Worm (Caenorhabditis elegans) whole organism, midembryonic: Measurements from ENCODE around the gene npr-39.

Source experiments
- T22C8.4 ChIP-seq: fragments of 200-800 bp; sonication (Bioruptor generic); IDR thresholded peaks from 2 replicates; pipeline ENCODE4 v1.3.6; 2022; ENCODE audit warnings: missing genetic modification characterization, missing compliant biosample characterization
- cog-1 ChIP-seq: sonication (generic microtip); optimal IDR thresholded peaks from 2 replicates; lab custom pipeline; 2016; ENCODE audit warnings: missing genetic modification characterization, missing compliant biosample characterization
- flt-1 ChIP-seq: fragments of 200-800 bp; sonication (Bioruptor generic); IDR thresholded peaks from 2 replicates; pipeline ENCODE4 v1.3.6; 2022; ENCODE audit warnings: missing genetic modification characterization, missing compliant biosample characterization
- klf-2 ChIP-seq: fragments of 200-800 bp; sonication (Bioruptor generic); conservative IDR thresholded peaks from 2 replicates; pipeline ENCODE4 v1.3.6; 2022; ENCODE audit warnings: missing genetic modification reagents, missing genetic modification characterization, missing compliant biosample characterization
- med-1 ChIP-seq: sonication (generic microtip); optimal IDR thresholded peaks from 2 replicates; lab custom pipeline; 2017; ENCODE audit warnings: missing genetic modification characterization, mild to moderate bottlenecking, missing compliant biosample characterization, antibody characterized with exemption, missing genetic modification reagents; ENCODE audit not compliant: insufficient read depth
- ref-1 ChIP-seq: fragments of 200-800 bp; sonication (Bioruptor generic); conservative IDR thresholded peaks from 2 replicates; pipeline ENCODE4 v1.3.6; 2022; ENCODE audit warnings: missing genetic modification reagents, missing genetic modification characterization, missing compliant biosample characterization
- tab-1 ChIP-seq: fragments of 200-800 bp; sonication (Bioruptor generic); IDR thresholded peaks from 2 replicates; pipeline ENCODE4 v1.3.6; 2022; ENCODE audit warnings: missing genetic modification characterization, missing compliant biosample characterization
- ztf-23 ChIP-seq: fragments of 200-800 bp; sonication (Bioruptor generic); IDR thresholded peaks from 2 replicates; pipeline ENCODE4 v1.3.6; 2022; ENCODE audit warnings: missing genetic modification reagents, missing genetic modification characterization, missing compliant biosample characterization
- ztf-29 ChIP-seq: fragments of 200-800 bp; sonication (Bioruptor generic); IDR thresholded peaks from 2 replicates; pipeline ENCODE4 v1.3.6; 2022; ENCODE audit warnings: missing genetic modification reagents, missing genetic modification characterization, missing compliant biosample characterization

npr-39 gene

DNA sequence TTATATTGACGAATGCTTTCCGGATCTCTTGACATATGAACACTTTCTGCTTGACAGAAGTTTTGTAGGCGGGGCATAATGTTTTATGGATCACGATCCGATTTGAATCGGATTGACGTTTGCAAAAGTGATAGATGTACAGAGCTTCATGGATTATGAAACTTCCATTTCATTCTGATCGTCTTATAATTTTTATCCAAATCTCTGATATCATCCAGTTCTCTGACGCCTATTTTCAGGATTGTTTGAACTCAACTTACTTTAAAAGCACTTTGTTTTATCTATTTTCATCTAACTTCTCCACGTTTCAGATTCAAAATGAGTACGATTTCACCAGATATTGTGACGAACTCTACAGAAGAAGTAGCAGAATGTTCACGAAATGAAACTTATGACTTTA, at the start of gene npr-39:
Gene npr-39 (plus strand): TSS at position 301 of the 400 bp plus-strand sequence.
- TF ChIP-seq ztf-23 (GFP tag; lab: Robert Waterston, UW) (no peak), ztf-29 (GFP tag; lab: Robert Waterston, UW) (no peak), med-1 (GFP tag; lab: Kevin White, UChicago) (no peak), T22C8.4 (GFP tag; lab: Robert Waterston, UW) (no peak), cog-1 (tag; lab: Kevin White, UChicago) (no peak), ref-1 (no peak), flt-1 (GFP tag; lab: Robert Waterston, UW) (no peak), klf-2 (GFP tag; lab: Robert Waterston, UW) (no peak), tab-1 (no peak)

DNA sequence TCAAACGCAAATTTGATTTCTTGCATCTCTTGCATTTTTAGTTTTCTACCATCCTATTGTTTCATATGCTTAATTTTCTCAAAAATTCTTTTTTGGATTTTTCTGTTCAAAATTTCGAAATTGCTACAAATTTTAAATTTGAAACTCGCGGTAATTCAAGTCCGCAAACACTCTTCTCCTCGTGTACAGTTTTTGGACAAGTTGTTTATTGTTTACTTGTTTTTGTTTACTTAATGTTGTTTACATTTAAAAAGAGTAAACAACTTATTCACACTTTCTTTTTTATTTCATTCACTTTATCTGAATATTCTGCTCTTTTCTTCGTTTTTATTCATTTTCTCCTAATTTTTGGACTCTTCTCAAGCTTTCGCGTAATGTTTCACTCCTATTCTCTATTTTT, 48.6 kb upstream of the npr-39 start:
- no peak for TF ChIP-seq ztf-23 (GFP tag; lab: Robert Waterston, UW)
- TF ChIP-seq ref-1 = no peak
- no peak for TF ChIP-seq tab-1
- TF ChIP-seq cog-1 (tag; lab: Kevin White, UChicago) = no peak
- TF ChIP-seq med-1 (GFP tag; lab: Kevin White, UChicago) = no peak
- TF ChIP-seq T22C8.4 (GFP tag; lab: Robert Waterston, UW) = no peak
- TF ChIP-seq flt-1 (GFP tag; lab: Robert Waterston, UW) = no peak
- no peak for TF ChIP-seq ztf-29 (GFP tag; lab: Robert Waterston, UW)
- no peak for TF ChIP-seq klf-2 (GFP tag; lab: Robert Waterston, UW)

DNA sequence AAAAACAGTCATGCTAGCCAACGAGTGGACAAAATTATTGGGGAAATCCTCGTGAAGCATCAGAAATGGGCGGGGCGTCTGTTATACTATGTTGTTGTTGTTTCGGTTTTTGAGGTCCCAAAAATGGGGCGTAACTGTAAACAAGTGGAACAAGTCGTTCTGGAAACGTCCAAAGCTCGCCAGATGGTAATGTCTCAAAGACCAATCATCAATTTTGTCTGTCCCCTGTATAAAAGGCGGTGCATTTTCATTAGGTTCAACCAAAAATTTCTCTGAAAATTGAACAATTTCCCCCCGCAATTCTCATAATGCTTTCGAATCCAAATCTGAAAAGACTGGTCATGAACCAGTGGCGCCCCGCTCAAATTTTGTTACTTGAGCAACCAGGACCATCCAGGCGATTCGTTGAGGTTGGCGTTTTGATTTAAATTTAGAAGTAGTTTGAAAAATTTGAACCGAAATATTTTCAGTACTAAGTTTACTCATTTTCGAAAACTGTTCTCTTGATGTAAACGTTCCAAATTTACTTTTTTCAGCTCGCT, 47.7 kb upstream of the npr-39 start:
- TF ChIP-seq cog-1 (tag; lab: Kevin White, UChicago) = no peak
- no peak for TF ChIP-seq ztf-23 (GFP tag; lab: Robert Waterston, UW)
- TF ChIP-seq flt-1 (GFP tag; lab: Robert Waterston, UW) = no peak
- TF ChIP-seq ref-1 = no peak
- no peak for TF ChIP-seq klf-2 (GFP tag; lab: Robert Waterston, UW)
- no peak for TF ChIP-seq tab-1
- no peak for TF ChIP-seq T22C8.4 (GFP tag; lab: Robert Waterston, UW)

DNA sequence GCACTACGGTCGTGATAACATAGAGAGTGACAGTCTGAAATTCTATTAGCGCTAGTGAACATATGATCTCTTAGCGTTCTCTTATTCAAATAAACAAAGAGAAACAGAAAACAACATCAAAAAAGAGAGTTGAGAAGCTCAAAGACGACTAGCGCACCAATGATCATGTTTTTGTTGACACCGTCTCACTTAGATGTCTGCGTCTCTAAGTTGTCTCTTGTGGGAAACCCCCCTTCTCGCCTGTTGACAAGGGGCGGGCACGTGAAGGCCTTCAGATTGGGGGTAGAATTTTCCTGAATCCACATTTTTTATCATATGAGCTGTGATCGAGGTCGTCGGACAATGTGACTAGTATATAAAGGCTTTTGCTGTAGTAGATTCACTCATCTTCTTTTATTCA, 46.9 kb upstream of the npr-39 start:
- no peak for TF ChIP-seq tab-1

DNA sequence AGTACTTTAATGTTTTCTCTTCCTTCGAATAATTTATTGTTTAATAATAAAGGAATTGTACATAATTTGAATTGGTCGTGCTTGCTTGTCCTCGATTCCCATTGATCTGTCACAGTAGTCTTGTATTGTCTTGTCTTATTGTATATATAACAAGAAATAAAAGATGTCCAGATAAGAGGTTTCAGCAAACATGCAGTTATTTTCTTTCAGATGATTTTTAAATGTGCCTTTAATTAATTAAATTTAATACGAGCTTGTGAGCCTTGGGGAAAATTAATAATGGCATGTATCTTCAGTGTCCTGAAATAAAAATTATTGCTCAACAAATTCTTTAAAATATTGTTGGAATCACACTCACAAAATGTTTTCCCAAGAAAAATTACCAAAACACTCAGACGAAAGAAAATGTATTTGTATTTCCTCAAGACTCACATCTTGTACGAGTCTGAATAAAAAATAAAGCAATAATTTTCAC, 43.8 kb upstream of the npr-39 start:
- TF ChIP-seq flt-1 (GFP tag; lab: Robert Waterston, UW) = no peak
- TF ChIP-seq T22C8.4 (GFP tag; lab: Robert Waterston, UW) = no peak
- no peak for TF ChIP-seq ztf-23 (GFP tag; lab: Robert Waterston, UW)
- TF ChIP-seq ref-1 = no peak
- no peak for TF ChIP-seq med-1 (GFP tag; lab: Kevin White, UChicago)
- no peak for TF ChIP-seq klf-2 (GFP tag; lab: Robert Waterston, UW)
- TF ChIP-seq tab-1 = no peak
- TF ChIP-seq ztf-29 (GFP tag; lab: Robert Waterston, UW) = no peak
- TF ChIP-seq cog-1 (tag; lab: Kevin White, UChicago) = no peak

DNA sequence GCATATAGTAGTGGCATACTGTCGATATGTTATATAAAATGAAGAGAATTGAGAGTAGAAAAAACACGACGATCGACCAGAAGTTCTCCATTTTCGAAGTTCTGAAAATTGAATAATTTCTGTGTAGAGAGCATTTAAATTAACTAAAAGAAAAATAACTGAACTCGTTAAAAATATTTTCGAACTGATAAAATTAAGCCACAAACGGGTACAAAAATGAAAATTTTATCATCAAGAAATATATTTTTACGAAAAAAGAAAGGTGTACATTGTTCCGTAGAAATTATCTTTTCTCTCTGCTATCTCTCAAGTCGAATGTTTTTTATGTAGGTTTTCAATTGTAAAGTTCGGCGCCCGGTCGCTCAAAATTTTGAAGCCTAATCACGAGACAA, 35.9 kb upstream of the npr-39 start, which contains the start of gene acl-2:
Gene acl-2 (minus strand): TSS at position 101 of the 392 bp plus-strand sequence.
- TF ChIP-seq cog-1 (tag; lab: Kevin White, UChicago) = no peak
- TF ChIP-seq klf-2 (GFP tag; lab: Robert Waterston, UW) = no peak
- no peak for TF ChIP-seq ztf-29 (GFP tag; lab: Robert Waterston, UW)
- no peak for TF ChIP-seq flt-1 (GFP tag; lab: Robert Waterston, UW)
- no peak for TF ChIP-seq ref-1
- TF ChIP-seq med-1 (GFP tag; lab: Kevin White, UChicago) = no peak
- TF ChIP-seq ztf-23 (GFP tag; lab: Robert Waterston, UW) = no peak

DNA sequence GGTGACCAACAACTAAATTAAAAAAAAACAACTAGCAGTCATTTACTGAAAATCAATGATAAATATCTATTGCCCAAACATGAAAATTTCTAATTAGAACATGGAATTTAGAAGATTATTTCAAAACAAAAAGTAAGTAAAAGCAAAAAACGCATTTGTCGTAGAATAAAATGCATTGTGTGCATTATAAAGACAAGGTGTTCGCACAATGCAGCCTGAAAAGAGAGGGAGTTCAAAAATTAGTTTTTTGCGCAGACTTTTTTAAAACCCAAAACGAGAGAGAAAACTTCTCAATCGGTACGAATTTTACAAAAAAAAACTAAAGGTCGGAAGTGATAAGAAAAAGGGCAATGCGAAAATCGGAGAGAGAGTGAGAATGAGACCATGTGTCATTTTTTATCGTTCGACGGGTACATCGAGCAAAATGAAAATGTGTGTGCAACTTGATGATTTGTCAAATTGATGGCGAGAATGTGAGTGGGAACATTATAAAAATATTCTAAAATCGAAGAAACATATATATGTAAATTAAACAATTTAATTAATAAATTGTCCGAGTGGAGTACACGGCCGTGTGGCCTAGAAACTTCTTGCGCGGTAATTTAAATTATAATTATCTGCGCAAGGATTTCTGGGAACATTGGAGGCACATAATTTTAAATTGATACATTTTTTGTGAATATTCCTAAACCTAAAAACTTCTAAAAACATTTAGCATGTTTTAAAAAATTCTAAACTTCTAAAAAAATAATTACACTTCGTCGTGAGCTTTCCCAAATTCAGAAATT, 35.3 kb upstream of the npr-39 start:
- TF ChIP-seq T22C8.4 (GFP tag; lab: Robert Waterston, UW) (no peak), ztf-23 (GFP tag; lab: Robert Waterston, UW) (0 out of 2 replicates have a peak, but pooled peaks have one; percentile 29), med-1 (GFP tag; lab: Kevin White, UChicago) (no peak), ref-1 (no peak)

DNA sequence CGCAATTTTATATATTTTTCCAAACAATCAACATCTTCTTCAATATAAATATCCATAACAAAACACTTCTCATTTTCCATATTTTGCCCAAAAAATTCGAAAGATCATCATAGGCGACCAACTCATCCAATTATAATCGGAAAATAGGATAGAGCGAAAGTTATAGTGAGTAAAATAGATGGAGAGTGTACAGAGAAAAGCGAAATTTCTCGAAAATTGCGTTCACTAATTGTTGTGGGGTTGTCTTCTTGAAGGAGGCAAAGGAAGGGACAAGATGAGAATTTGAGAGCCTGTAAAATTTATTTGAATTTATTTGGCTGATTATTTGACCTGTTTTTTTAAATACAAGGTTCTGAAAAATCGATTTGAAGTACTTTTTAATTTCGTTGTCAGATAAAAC, 31.3 kb upstream of the npr-39 start:
- TF ChIP-seq med-1 (GFP tag; lab: Kevin White, UChicago) (no peak), tab-1 (no peak), klf-2 (GFP tag; lab: Robert Waterston, UW) (no peak), ztf-23 (GFP tag; lab: Robert Waterston, UW) (no peak), flt-1 (GFP tag; lab: Robert Waterston, UW) (no peak), ztf-29 (GFP tag; lab: Robert Waterston, UW) (no peak), T22C8.4 (GFP tag; lab: Robert Waterston, UW) (no peak), ref-1 (no peak), cog-1 (tag; lab: Kevin White, UChicago) (no peak)

DNA sequence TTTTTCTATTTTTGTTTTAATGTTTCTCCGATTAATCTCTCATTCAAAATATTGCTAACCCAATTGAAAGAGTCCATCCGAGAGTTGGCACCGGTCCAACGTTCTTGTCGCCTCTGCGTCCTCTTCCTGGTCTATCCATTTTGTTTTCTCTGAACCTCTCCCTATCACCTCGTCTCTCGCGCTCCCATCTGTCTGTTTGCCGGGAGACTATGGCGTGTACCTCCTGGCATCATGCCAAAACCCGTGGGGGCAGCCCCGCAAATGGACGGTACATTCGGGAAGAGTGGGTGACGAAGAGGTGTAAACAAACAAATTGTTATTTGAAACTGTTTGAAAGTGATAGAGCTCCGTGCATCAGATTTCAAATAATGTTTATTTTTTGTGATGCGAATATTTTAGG, 30.6 kb upstream of the npr-39 start, which contains the start of gene T06E8.2:
Gene T06E8.2 (minus strand): TSS at position 139 of the 400 bp plus-strand sequence.
- no peak for TF ChIP-seq med-1 (GFP tag; lab: Kevin White, UChicago)
- TF ChIP-seq flt-1 (GFP tag; lab: Robert Waterston, UW) = 0 out of 2 replicates have a peak, but pooled peaks have one; percentile 61

DNA sequence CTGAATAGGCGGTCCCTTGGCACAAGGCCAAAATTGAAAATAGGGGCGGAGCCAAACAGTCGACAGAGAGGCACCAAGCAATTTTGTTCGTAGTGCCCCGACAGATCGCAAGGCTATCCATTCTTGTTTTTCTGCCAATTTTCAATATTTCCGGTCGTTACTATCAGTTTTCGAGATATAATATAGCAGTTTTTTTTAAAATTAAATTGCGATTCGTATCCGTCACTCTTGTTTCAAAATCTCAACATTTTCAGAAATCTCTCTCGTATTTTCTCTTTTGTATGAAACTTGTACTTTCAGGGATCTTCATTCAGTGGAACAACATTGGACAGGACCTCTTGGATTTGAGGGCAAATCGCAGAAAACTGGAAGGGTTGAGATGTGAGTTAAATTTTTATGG, 29.8 kb upstream of the npr-39 start, which contains the start of gene F57A8.1:
Gene F57A8.1 (plus strand): TSS at position 301 of the 400 bp plus-strand sequence.
- TF ChIP-seq cog-1 (tag; lab: Kevin White, UChicago) (no peak), med-1 (GFP tag; lab: Kevin White, UChicago) (no peak), klf-2 (GFP tag; lab: Robert Waterston, UW) (no peak), T22C8.4 (GFP tag; lab: Robert Waterston, UW) (no peak), tab-1 (no peak), flt-1 (GFP tag; lab: Robert Waterston, UW) (no peak), ref-1 (no peak), ztf-23 (GFP tag; lab: Robert Waterston, UW) (no peak), ztf-29 (GFP tag; lab: Robert Waterston, UW) (no peak)
